Worm (Caenorhabditis elegans): Measurements from ENCODE around the gene W02C12.2.

DNA sequence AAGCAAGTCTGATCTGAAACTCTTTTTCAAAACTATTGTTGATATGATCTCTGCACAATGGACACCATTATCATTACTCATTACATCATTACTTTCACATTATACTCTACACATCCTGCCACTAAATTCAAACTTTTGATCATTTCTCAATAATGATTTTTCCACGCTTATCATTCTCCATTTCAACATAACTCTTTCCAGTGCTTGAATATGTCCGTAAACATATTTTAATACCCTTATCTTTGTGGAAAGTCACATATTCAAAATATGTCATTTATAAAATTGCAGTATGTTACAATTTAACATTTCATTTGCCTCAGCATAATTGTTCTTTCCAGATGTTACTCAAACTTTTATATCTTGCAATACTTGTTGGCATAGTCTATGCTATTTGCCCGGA, 47.4 kb downstream of the W02C12.2 start, which contains the start of gene clec-75:
- TF ChIP-seq tbx-37 (GFP tag; conservative IDR thresholded peaks at IDR 0.05) (no peak), hnd-1 (tag; optimal IDR thresholded peaks at IDR 0.05) (no peak)

Data from whole organism, early embryonic.